Fruit fly (Drosophila melanogaster) ovary, adult (tissue): ENCODE measurements around the gene CG32485.

ENCODE experiments used
- CG17801 ChIP-seq: fragments of 200-800 bp; optimal IDR thresholded peaks from 2 replicates; lab custom pipeline; 2019; ENCODE audit warnings: missing biosample characterization, mild to moderate bottlenecking, missing genetic modification characterization, moderate library complexity; ENCODE audit not compliant: partially characterized antibody

The CG32485 gene

DNA sequence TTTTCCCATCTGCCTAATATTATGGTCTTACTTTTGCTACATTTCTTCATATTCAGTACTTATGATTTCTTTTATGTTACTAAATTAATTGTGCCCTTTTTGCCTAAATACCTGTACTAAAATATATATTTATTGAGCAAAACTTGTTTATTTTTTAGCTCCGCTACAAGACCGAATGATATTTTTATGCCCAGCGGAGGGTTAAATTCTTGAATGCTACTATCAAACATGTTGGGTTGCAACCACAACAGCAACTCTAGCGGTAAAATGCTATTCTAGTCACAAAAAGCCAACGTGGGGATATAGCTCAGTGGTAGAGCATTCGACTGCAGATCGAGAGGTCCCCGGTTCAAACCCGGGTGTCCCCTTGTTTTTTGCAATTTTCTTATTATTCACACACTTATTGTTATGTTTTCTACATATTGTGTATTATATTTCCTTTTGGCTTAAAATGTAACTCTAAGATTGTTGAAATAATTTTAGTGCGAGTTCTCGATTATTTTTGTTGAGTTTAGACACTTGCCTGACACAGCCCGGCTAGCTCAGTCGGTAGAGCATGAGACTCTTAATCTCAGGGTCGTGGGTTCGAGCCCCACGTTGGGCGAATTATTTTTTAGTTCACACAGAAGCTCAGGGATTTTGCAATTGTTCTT lies 46.1 kb downstream of the CG32485 start:
- TF ChIP-seq CG17801 (GFP tag; lab: Kevin White, UChicago), result no peak

DNA sequence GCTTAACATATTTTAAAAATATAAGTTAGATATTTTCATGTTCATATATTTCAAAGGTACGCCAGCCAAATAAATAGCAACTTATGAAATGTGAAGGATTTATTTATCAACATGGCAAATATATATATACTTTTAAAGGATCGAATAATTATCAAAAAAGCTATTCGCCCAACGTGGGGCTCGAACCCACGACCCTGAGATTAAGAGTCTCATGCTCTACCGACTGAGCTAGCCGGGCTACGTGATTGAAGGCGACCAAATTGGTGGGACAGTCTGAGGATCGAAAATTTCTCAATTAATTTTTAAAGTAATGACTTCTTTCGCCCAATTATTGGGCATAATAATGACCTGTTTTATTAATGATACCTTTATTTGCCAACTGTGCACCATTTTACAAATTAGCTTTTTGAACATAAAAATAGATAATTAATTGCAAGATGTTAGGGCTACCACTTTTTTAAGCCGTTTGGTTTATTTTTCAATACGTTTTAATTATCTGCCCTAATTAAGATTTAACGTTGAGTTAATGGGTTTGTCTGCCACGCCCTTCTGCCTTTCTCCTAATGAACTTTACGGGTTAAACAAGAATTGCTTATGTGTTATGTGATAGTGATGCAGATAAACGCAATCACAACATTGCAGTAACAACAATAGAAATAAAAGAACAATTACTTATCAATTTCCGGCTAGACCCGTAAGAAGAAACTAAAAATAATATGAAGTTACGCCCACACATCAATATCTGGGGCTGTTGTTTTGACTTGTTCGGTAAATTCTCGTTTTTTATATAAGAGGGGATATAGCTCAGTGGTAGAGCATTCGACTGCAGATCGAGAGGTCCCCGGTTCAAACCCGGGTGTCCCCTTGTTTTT lies 46.8 kb downstream of the CG32485 start:
- TF ChIP-seq CG17801 (GFP tag; lab: Kevin White, UChicago), result no peak

DNA sequence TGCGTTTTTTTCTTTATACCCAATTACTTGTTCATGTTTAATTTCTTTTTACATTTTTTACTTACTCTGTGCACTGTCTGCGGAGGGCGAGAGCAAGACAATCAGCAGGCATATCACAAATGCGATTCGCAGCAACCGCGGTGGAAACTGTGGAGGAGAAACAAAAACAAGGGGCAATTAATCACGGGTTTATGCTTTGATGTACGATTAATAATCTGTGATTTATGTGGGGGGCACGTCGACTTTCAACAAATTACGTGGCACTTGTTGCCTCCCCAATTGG lies 47.4 kb downstream of the CG32485 start:
- TF ChIP-seq CG17801 (GFP tag; lab: Kevin White, UChicago), result no peak

DNA sequence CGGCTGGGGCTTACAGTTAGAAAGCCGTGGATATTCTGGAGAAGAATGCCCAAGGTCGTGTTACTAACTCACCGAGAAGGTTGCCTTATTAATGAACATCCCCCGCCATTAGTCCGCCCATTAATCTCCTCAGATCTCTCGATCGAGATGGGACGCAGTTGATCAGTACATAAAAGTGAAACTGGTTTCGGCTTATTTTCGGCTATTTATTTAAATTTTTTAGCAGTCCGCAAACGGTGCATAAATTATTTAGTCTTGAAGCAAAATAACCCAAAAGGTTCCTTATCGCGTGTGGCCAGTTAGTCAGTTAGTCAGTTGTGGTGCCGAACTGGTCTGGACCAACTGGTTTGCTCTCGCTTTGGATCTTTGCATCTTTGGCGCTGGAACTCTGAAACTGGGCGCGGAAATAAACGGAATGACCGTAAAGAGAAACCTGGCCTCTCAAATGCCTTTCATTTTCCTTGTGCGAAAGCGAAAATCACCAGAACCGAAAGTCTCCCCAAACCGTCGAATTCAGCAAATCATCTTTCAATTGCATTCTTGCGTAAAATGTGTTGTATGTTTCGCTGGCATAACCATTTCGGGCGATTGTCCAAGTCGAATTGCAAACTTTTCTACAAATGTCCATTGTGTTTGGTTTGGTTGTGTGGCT lies 48.8 kb downstream of the CG32485 start:
- TF ChIP-seq CG17801 (GFP tag; lab: Kevin White, UChicago), result no peak

DNA sequence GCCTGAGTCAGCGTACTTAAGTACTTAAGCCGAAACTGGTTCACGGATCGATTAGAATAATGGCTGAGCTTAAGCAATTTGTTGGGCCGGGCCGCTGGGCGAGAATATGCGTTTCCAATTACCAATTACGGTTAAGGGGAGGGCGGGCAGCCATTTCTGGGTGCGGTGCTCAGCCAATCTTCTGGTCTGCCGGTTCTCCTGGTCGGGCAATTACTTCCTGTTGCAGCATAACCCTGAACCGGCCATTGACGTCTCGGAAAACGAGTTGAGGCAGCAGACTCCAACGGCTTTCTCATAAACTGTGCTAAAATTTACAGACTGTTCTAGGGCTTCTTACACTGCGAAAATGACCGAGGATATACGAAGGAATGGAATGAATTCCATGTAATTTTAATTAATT lies 51.0 kb downstream of the CG32485 start:
- no peak for TF ChIP-seq CG17801 (GFP tag; lab: Kevin White, UChicago)
